Worm (Caenorhabditis elegans): ENCODE data around the gene wbp-2.

DNA sequence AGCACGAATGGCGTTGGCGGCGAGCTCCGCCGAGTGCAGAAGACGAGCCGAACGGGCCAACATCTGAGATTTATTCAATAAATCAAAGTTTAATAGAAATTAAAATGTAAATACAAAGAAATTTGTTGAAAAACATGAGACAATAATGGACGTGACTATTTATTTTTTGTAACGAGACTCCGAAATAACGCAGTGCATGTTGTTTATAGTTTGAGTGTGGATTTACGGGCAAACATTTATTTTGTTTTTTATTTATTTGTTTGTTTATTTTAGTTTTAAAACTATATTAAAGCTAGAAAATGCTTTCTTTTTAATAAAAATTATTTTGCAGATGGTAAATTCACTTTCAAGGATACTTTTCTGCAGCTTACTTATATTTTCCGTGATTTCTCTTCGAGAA lies 23.1 kb downstream of the wbp-2 start, which contains the start of the genes sdhb-1 and cup-15:
- TF ChIP-seq nhr-28 (tag; optimal IDR thresholded peaks at IDR 0.05) (no peak), swsn-7 (tag; optimal IDR thresholded peaks at IDR 0.05) (no peak), unc-62 (GFP tag; optimal IDR thresholded peaks at IDR 0.05) (no peak)
